Worm (Caenorhabditis elegans): ENCODE measurements around the gene sqst-1.

sqst-1 gene

DNA sequence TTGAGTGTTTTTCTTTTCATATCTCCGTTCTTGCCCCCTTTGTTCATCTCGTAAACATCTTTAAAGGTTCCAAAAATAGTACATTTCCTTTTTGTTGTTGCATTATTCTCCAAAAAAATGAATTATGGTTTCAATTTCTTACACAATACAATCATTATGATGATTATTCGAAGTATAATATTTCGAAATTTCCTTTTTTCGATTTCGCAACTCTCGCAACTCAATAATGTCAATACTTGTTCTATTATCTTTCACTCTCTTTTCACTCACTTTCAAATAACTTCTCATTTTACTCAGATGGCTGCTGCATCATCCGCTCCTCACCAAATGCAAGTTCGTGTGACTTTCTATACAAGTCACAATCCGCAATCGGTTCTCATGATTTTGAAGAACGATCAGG lies at the start of gene sqst-1:
sqst-1 (plus strand) TSS at position 298 of the 400 bp plus-strand sequence.
- TF ChIP-seq daf-16 (GFP tag; optimal IDR thresholded peaks at IDR 0.05) (no peak), daf-16 (tag; optimal IDR thresholded peaks at IDR 0.05) (peak; percentile 20), dve-1 (tag; optimal IDR thresholded peaks at IDR 0.05; ENCODE audit: insufficient read depth) (peak; percentile 40), nhr-77 (tag; optimal IDR thresholded peaks at IDR 0.05) (peak; percentile 32), dpl-1 (GFP tag; optimal IDR thresholded peaks at IDR 0.05) (no peak), hlh-30 (tag; optimal IDR thresholded peaks at IDR 0.05; ENCODE audit: insufficient read depth) (peak; percentile 36)

DNA sequence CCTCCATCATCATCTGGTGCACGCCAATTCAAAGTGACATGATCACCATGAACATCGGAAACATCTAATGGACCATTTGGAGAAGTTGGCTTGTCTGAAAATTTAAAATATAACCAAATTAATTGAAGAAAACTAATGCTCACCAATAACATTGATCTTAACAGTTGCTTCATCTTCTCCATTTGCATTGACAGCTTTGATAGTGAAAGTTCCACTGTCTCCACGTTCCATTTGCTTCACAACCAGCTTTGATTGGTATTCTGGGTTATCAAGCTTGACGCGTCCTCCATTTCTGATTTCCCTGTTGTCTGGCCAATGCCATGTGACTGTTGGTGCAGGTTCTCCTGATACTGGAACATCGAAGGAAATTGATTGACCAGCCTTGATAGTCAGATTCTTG lies 47.7 kb upstream of the sqst-1 start:
- TF ChIP-seq nhr-111 (GFP tag; optimal IDR thresholded peaks at IDR 0.05) = no peak
- TF ChIP-seq snpc-4 (tag; optimal IDR thresholded peaks at IDR 0.05) = no peak
- no peak for TF ChIP-seq madf-9 (GFP tag; conservative IDR thresholded peaks at IDR 0.05)
- TF ChIP-seq aha-1 (tag) = peak; percentile 68
- 0 out of 2 replicates have a peak, but pooled peaks have one; percentile 14 for TF ChIP-seq php-3 (GFP tag; IDR thresholded peaks at IDR 0.05)
- peak in 1 of 2 experiments; percentile 84 for TF ChIP-seq unc-62 (GFP tag; optimal IDR thresholded peaks at IDR 0.05 in 1 of 2)
- no peak for TF ChIP-seq unc-62 (tag; optimal IDR thresholded peaks at IDR 0.05)
- no peak for TF ChIP-seq Y105C5A.15 (GFP tag; IDR thresholded peaks at IDR 0.05)
- TF ChIP-seq ceh-82 (tag; optimal IDR thresholded peaks at IDR 0.05) = no peak
- no peak for TF ChIP-seq ztf-7 (tag; optimal IDR thresholded peaks at IDR 0.05)
- TF ChIP-seq nhr-10 (tag; optimal IDR thresholded peaks at IDR 0.05) = no peak
- no peak for TF ChIP-seq jun-1 (tag; optimal IDR thresholded peaks at IDR 0.05)
- TF ChIP-seq dpl-1 (GFP tag; optimal IDR thresholded peaks at IDR 0.05) = no peak
- TF ChIP-seq spr-3 (GFP tag; optimal IDR thresholded peaks at IDR 0.05) = no peak

DNA sequence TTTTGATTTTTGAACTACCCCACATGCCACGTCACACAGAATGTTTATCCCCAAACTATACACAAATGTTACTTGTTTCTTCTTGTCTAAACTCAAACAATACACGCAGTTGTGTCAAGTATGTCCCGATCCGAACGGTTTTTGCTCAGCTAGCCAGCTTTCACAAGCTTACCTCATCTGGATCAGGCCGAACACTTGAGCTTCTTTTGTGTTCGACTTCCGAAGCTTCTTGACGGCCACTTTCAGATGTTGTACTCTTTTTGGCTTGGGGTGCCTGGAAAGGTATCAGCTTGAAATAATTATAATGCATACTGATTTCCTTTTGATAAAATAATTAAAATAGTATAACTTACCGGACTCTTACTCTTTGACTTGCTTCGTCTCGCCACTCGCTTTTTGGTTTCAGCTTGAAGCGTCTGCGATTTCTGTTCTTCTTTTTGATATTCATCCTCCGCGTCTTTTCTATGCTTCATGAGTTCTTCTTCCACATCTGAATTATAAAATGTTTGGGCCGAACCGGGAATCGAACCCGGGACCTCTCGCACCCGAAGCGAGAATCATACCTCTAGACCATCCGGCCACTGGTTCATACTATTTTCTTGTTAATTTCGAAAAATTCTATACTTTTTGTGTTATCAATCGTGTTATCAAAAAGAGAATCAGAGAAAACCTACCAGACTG lies 28.9 kb upstream of the sqst-1 start:
- TF ChIP-seq lin-39 (tag; optimal IDR thresholded peaks at IDR 0.05) = no peak
- TF ChIP-seq ama-1 (optimal IDR thresholded peaks at IDR 0.05) = no peak
- peak; percentile 66; the same call in 1 of the 2 replicates for TF ChIP-seq snpc-1.2 (GFP tag; IDR thresholded peaks at IDR 0.05)
- peak; percentile 39 for TF ChIP-seq nhr-48 (tag; optimal IDR thresholded peaks at IDR 0.05)
- no peak for TF ChIP-seq daf-8 (GFP tag; IDR thresholded peaks at IDR 0.05)
- TF ChIP-seq dmd-6 (GFP tag; IDR thresholded peaks at IDR 0.05) = peak; percentile 32; the same call in 1 of the 2 replicates
- no peak for TF ChIP-seq gei-8 (GFP tag; optimal IDR thresholded peaks at IDR 0.05)
- peak; percentile 54 for TF ChIP-seq hlh-30 (tag; optimal IDR thresholded peaks at IDR 0.05; ENCODE audit: insufficient read depth)
- peak; percentile 11 for TF ChIP-seq F49E8.2 (tag; optimal IDR thresholded peaks at IDR 0.05; ENCODE audit: borderline replicate concordance)
- TF ChIP-seq jun-1 (tag; optimal IDR thresholded peaks at IDR 0.05) = no peak
- no peak for TF ChIP-seq madf-5 (GFP tag; IDR thresholded peaks at IDR 0.05)
- peak; percentile 34 for TF ChIP-seq duxl-1 (tag; optimal IDR thresholded peaks at IDR 0.05; ENCODE audit: poor library complexity)
- no peak for TF ChIP-seq spr-3 (GFP tag; optimal IDR thresholded peaks at IDR 0.05)
- TF ChIP-seq unc-62 (GFP tag; optimal IDR thresholded peaks at IDR 0.05 in 1 of 2) = peak in 1 of 2 experiments; percentile 90
- TF ChIP-seq unc-62 (tag; optimal IDR thresholded peaks at IDR 0.05) = no peak
- no peak for TF ChIP-seq R02D3.7 (tag; optimal IDR thresholded peaks at IDR 0.05)
- 0 out of 2 replicates have a peak, but pooled peaks have one; percentile 29 for TF ChIP-seq arid-1 (GFP tag; conservative IDR thresholded peaks at IDR 0.05)
- TF ChIP-seq cey-2 (tag; optimal IDR thresholded peaks at IDR 0.05; ENCODE audit: borderline replicate concordance, insufficient read depth) = no peak
- TF ChIP-seq hif-1 (tag; optimal IDR thresholded peaks at IDR 0.05) = no peak
- TF ChIP-seq dmd-8 (GFP tag; IDR thresholded peaks at IDR 0.05) = 0 out of 2 replicates have a peak, but pooled peaks have one; percentile 13
- no peak for TF ChIP-seq ceh-20 (GFP tag; IDR thresholded peaks at IDR 0.05)
- peak; percentile 32; the same call in 1 of the 2 replicates for TF ChIP-seq pha-4 (GFP tag; IDR thresholded peaks at IDR 0.05)
- no peak for TF ChIP-seq pha-4 (tag; optimal IDR thresholded peaks at IDR 0.05)
- 0 out of 2 replicates have a peak, but pooled peaks have one; percentile 34 for TF ChIP-seq ceh-44 (GFP tag; IDR thresholded peaks at IDR 0.05)
- no peak for TF ChIP-seq ceh-82 (tag; optimal IDR thresholded peaks at IDR 0.05)

All from whole organism, L4 larva.